Worm (Caenorhabditis elegans) whole organism, young adult: ENCODE results near the gene toc-1.

ENCODE experiments used
- B0336.3 ChIP-seq: fragments of 200-800 bp; sonication (Bioruptor generic); IDR thresholded peaks from 2 replicates; pipeline ENCODE4 v1.3.6; 2022; ENCODE audit warnings: missing genetic modification characterization, missing compliant biosample characterization
- D2030.7 ChIP-seq: fragments of 200-800 bp; sonication (Bioruptor generic); IDR thresholded peaks from 2 replicates; pipeline ENCODE4 v1.3.6; 2022; ENCODE audit warnings: missing genetic modification reagents, missing genetic modification characterization, missing compliant biosample characterization
- F39B2.1 ChIP-seq: fragments of 200-800 bp; sonication (Bioruptor generic); IDR thresholded peaks from 2 replicates; pipeline ENCODE4 v1.3.6; 2022; ENCODE audit warnings: missing genetic modification reagents, missing genetic modification characterization, missing compliant biosample characterization
- F49E8.2 ChIP-seq: sonication (generic microtip); optimal IDR thresholded peaks from 3 replicates; lab custom pipeline; 2017; ENCODE audit warnings: missing genetic modification characterization, mild to moderate bottlenecking, missing compliant biosample characterization, antibody characterized with exemption, moderate library complexity; ENCODE audit not compliant: insufficient read depth
- F57C9.4 ChIP-seq: sonication (generic microtip); optimal IDR thresholded peaks from 2 replicates; lab custom pipeline; 2017; ENCODE audit warnings: mild to moderate bottlenecking, missing genetic modification characterization, missing compliant biosample characterization
- Y53F4B.3 ChIP-seq: fragments of 200-800 bp; sonication (Bioruptor generic); IDR thresholded peaks from 2 replicates; pipeline ENCODE4 v1.3.6; 2022; ENCODE audit warnings: missing genetic modification reagents, missing genetic modification characterization, missing compliant biosample characterization
- Y53G8AR.9 ChIP-seq: fragments of 200-800 bp; sonication (Bioruptor generic); conservative IDR thresholded peaks from 2 replicates; pipeline ENCODE4 v1.3.6; 2022; ENCODE audit warnings: missing genetic modification reagents, missing genetic modification characterization, missing compliant biosample characterization
- Y67H2A.10 ChIP-seq: fragments of 200-800 bp; sonication (Bioruptor generic); conservative IDR thresholded peaks from 2 replicates; pipeline ENCODE4 v1.3.6; 2022; ENCODE audit warnings: missing genetic modification reagents, missing genetic modification characterization, missing compliant biosample characterization
- ZK185.1 ChIP-seq: sonication (generic microtip); optimal IDR thresholded peaks from 2 replicates; lab custom pipeline; 2016; ENCODE audit warnings: mild to moderate bottlenecking, missing genetic modification characterization, missing compliant biosample characterization; ENCODE audit not compliant: poor library complexity, severe bottlenecking
- aptf-2 ChIP-seq: fragments of 200-800 bp; sonication (Bioruptor generic); conservative IDR thresholded peaks from 2 replicates; pipeline ENCODE4 v1.3.6; 2022; ENCODE audit warnings: missing genetic modification reagents, missing genetic modification characterization, missing compliant biosample characterization
- aptf-3 ChIP-seq: fragments of 200-800 bp; sonication (Bioruptor generic); IDR thresholded peaks from 2 replicates; pipeline ENCODE4 v1.3.6; 2022; ENCODE audit warnings: missing genetic modification characterization, missing compliant biosample characterization
- athp-1 ChIP-seq: sonication (generic microtip); optimal IDR thresholded peaks from 2 replicates; lab custom pipeline; 2017; ENCODE audit warnings: mild to moderate bottlenecking, missing genetic modification characterization, missing compliant biosample characterization
- attf-5 ChIP-seq: fragments of 200-800 bp; sonication (Bioruptor generic); optimal IDR thresholded peaks from 2 replicates; lab custom pipeline; 2018; ENCODE audit warnings: mild to moderate bottlenecking, missing genetic modification characterization, missing compliant biosample characterization
- bed-2 ChIP-seq: fragments of 200-800 bp; sonication (Bioruptor generic); IDR thresholded peaks from 2 replicates; pipeline ENCODE4 v1.3.6; 2022; ENCODE audit warnings: missing genetic modification reagents, missing genetic modification characterization, missing compliant biosample characterization
- cebp-1 ChIP-seq, 2 experiments: fragments of 200-800 bp in 1 of 2; sonication (Bioruptor generic) in 1 of 2; sonication (generic microtip) in 1 of 2; IDR thresholded peaks in 1 of 2; optimal IDR thresholded peaks in 1 of 2; 2 replicates each; pipeline versions ENCODE4 v1.3.6 to Lab custom; 2017 to 2022; ENCODE audit warnings: missing compliant biosample characterization in 2 of 2, missing genetic modification characterization in 2 of 2, mild to moderate bottlenecking in 1 of 2, missing genetic modification reagents in 1 of 2, moderate library complexity in 1 of 2
- cebp-2 ChIP-seq: fragments of 200-800 bp; sonication (Bioruptor generic); IDR thresholded peaks from 2 replicates; pipeline ENCODE4 v1.3.6; 2022; ENCODE audit warnings: missing genetic modification characterization, missing compliant biosample characterization
- ceh-27 ChIP-seq: fragments of 200-800 bp; sonication (Bioruptor generic); optimal IDR thresholded peaks from 2 replicates; lab custom pipeline; 2018; ENCODE audit warnings: mild to moderate bottlenecking, missing genetic modification characterization, moderate library complexity, missing compliant biosample characterization
- ceh-40 ChIP-seq: fragments of 200-800 bp; sonication (Bioruptor generic); IDR thresholded peaks from 2 replicates; pipeline ENCODE4 v1.3.6; 2022; ENCODE audit warnings: missing genetic modification characterization, missing compliant biosample characterization
- ceh-58 ChIP-seq: fragments of 200-800 bp; sonication (Bioruptor generic); IDR thresholded peaks from 2 replicates; pipeline ENCODE4 v1.3.6; 2022; ENCODE audit warnings: missing genetic modification characterization, missing compliant biosample characterization
- chd-7 ChIP-seq: sonication (generic microtip); optimal IDR thresholded peaks from 2 replicates; lab custom pipeline; 2016; ENCODE audit warnings: mild to moderate bottlenecking, missing genetic modification characterization, moderate library complexity, missing compliant biosample characterization
- gei-17 ChIP-seq: fragments of 200-800 bp; sonication (Bioruptor generic); optimal IDR thresholded peaks from 2 replicates; lab custom pipeline; 2018; ENCODE audit warnings: mild to moderate bottlenecking, missing genetic modification characterization, missing compliant biosample characterization
- hlh-12 ChIP-seq: sonication (generic microtip); optimal IDR thresholded peaks from 2 replicates; lab custom pipeline; 2016; ENCODE audit warnings: missing genetic modification characterization, missing compliant biosample characterization
- hlh-26 ChIP-seq: fragments of 200-800 bp; sonication (Bioruptor generic); conservative IDR thresholded peaks from 2 replicates; pipeline ENCODE4 v1.3.6; 2022; ENCODE audit warnings: missing genetic modification reagents, missing genetic modification characterization, missing compliant biosample characterization
- hrde-1 ChIP-seq: sonication (generic microtip); optimal IDR thresholded peaks from 2 replicates; lab custom pipeline; 2016; ENCODE audit warnings: missing genetic modification characterization, mild to moderate bottlenecking, missing compliant biosample characterization, moderate library complexity, missing genotype, missing genetic modification reagents, borderline replicate concordance
- hsf-1 ChIP-seq: fragments of 200-800 bp; sonication (Bioruptor generic); IDR thresholded peaks from 2 replicates; pipeline ENCODE4 v1.3.6; 2022; ENCODE audit warnings: missing genetic modification reagents, missing genetic modification characterization, missing compliant biosample characterization
- let-526 ChIP-seq: fragments of 200-800 bp; sonication (Bioruptor generic); IDR thresholded peaks from 2 replicates; pipeline ENCODE4 v1.3.6; 2022; ENCODE audit warnings: missing genetic modification reagents, missing genetic modification characterization, missing compliant biosample characterization
- let-607 ChIP-seq, 2 experiments: fragments of 200-800 bp in 1 of 2; sonication (Bioruptor generic) in 1 of 2; sonication (generic microtip) in 1 of 2; optimal IDR thresholded peaks; 2 replicates each; lab custom pipeline; 2016 to 2018; ENCODE audit warnings: mild to moderate bottlenecking in 2 of 2, missing compliant biosample characterization in 2 of 2, missing genetic modification characterization in 2 of 2, moderate library complexity in 2 of 2, missing genotype in 1 of 2
- lin-26 ChIP-seq: fragments of 200-800 bp; sonication (Bioruptor generic); IDR thresholded peaks from 2 replicates; pipeline ENCODE4 v1.3.6; 2022; ENCODE audit warnings: missing genetic modification reagents, missing genetic modification characterization, missing compliant biosample characterization
- lin-35 ChIP-seq, 3 experiments: fragments of 150-350 bp in 2 of 3; sonication (generic microtip) in 1 of 3; optimal IDR thresholded peaks; 2 replicates each; lab custom pipeline; 2014 to 2018; ENCODE audit warnings: missing biosample characterization in 3 of 3, missing genetic modification characterization in 3 of 3, missing genetic modification reagents in 3 of 3
- lsy-27 ChIP-seq: sonication (generic microtip); optimal IDR thresholded peaks from 2 replicates; lab custom pipeline; 2017; ENCODE audit warnings: missing genetic modification characterization, mild to moderate bottlenecking, missing compliant biosample characterization, antibody characterized with exemption, missing genotype, borderline replicate concordance; ENCODE audit not compliant: insufficient read depth
- madf-6 ChIP-seq: fragments of 200-800 bp; sonication (Bioruptor generic); IDR thresholded peaks from 2 replicates; pipeline ENCODE4 v1.3.6; 2022; ENCODE audit warnings: missing genetic modification reagents, missing genetic modification characterization, missing compliant biosample characterization
- mcd-1 ChIP-seq: fragments of 200-800 bp; sonication (Bioruptor generic); IDR thresholded peaks from 2 replicates; pipeline ENCODE4 v1.3.6; 2022; ENCODE audit warnings: missing genetic modification reagents, missing genetic modification characterization, missing compliant biosample characterization
- mes-4 ChIP-seq: sonication (generic microtip); optimal IDR thresholded peaks from 2 replicates; lab custom pipeline; 2016; ENCODE audit warnings: missing genotype, missing genetic modification characterization, missing compliant biosample characterization
- nfyb-1 ChIP-seq: fragments of 200-800 bp; sonication (Bioruptor generic); IDR thresholded peaks from 2 replicates; pipeline ENCODE4 v1.3.6; 2022; ENCODE audit warnings: missing genetic modification reagents, missing genetic modification characterization, missing compliant biosample characterization
- nhr-179 ChIP-seq: sonication (generic microtip); optimal IDR thresholded peaks from 2 replicates; lab custom pipeline; 2016; ENCODE audit warnings: mild to moderate bottlenecking, missing genetic modification characterization, missing compliant biosample characterization
- pbrm-1 ChIP-seq: fragments of 200-800 bp; sonication (Bioruptor generic); IDR thresholded peaks from 2 replicates; pipeline ENCODE4 v1.3.6; 2022; ENCODE audit warnings: missing genetic modification reagents, missing genetic modification characterization, missing compliant biosample characterization
- rec-8 ChIP-seq, 2 experiments: sonication (generic microtip); optimal IDR thresholded peaks; 2 replicates each; lab custom pipeline; 2016; ENCODE audit warnings: mild to moderate bottlenecking in 2 of 2, missing genetic modification characterization in 2 of 2, missing genetic modification reagents in 2 of 2, missing genotype in 2 of 2, missing biosample characterization in 1 of 2, missing compliant biosample characterization in 1 of 2, moderate library complexity in 1 of 2
- snpc-1.3 ChIP-seq: sonication (generic microtip); optimal IDR thresholded peaks from 2 replicates; lab custom pipeline; 2017; ENCODE audit warnings: missing genetic modification characterization, mild to moderate bottlenecking, missing compliant biosample characterization, antibody characterized with exemption, moderate library complexity, missing genotype, missing genetic modification reagents; ENCODE audit not compliant: insufficient read depth
- snpc-4 ChIP-seq, 5 experiments: fragments of 150-350 bp in 1 of 5; sonication (generic microtip) in 4 of 5; optimal IDR thresholded peaks; 2 replicates each; lab custom pipeline; 2014 to 2018; ENCODE audit warnings: missing genetic modification characterization in 5 of 5, missing biosample characterization in 3 of 5, antibody characterized with exemption in 2 of 5, mild to moderate bottlenecking in 2 of 5, missing compliant biosample characterization in 2 of 5, missing genotype in 2 of 5, moderate library complexity in 2 of 5, missing genetic modification reagents in 1 of 5
- tlf-1 ChIP-seq: fragments of 200-800 bp; sonication (Bioruptor generic); optimal IDR thresholded peaks from 2 replicates; lab custom pipeline; 2018; ENCODE audit warnings: mild to moderate bottlenecking, missing genetic modification characterization, missing compliant biosample characterization
- unc-130 ChIP-seq: sonication (generic microtip); optimal IDR thresholded peaks from 2 replicates; lab custom pipeline; 2016; ENCODE audit warnings: missing genetic modification reagents, missing genetic modification characterization, missing compliant biosample characterization
- zfh-2 ChIP-seq: fragments of 200-800 bp; sonication (Bioruptor generic); conservative IDR thresholded peaks from 2 replicates; pipeline ENCODE4 v1.3.6; 2022; ENCODE audit warnings: missing genetic modification reagents, missing genetic modification characterization, missing compliant biosample characterization
- zim-3 ChIP-seq: sonication (generic microtip); optimal IDR thresholded peaks from 2 replicates; lab custom pipeline; 2017; ENCODE audit warnings: mild to moderate bottlenecking, missing genetic modification characterization, moderate library complexity, missing compliant biosample characterization
- ztf-28 ChIP-seq: fragments of 200-800 bp; sonication (Bioruptor generic); IDR thresholded peaks from 2 replicates; pipeline ENCODE4 v1.3.6; 2022; ENCODE audit warnings: missing genetic modification reagents, missing genetic modification characterization, missing compliant biosample characterization
- ztf-6 ChIP-seq: fragments of 200-800 bp; sonication (Bioruptor generic); IDR thresholded peaks from 2 replicates; pipeline ENCODE4 v1.3.6; 2022; ENCODE audit warnings: missing genetic modification reagents, missing genetic modification characterization, missing compliant biosample characterization

toc-1 gene

ce11 chrIII:5227831-5228467 lies 47.1 kb upstream of the toc-1 start, which contains the start of the genes C34E10.12, C34E10.10 and atp-2 (continued):
- TF ChIP-seq hrde-1 (tag; lab: Kevin White, UChicago) (no peak), chd-7 (tag; lab: Kevin White, UChicago) (no peak), nhr-179 (tag; lab: Kevin White, UChicago) (no peak), mcd-1 (GFP tag; lab: Robert Waterston, UW) (peak; percentile 73), cebp-2 (no peak), rec-8 (tag; optimal IDR thresholded peaks at IDR 0.05; lab: Kevin White, UChicago) (no peak), ZK185.1 (tag; lab: Kevin White, UChicago) (peak; percentile 68), madf-6 (GFP tag; lab: Robert Waterston, UW) (peak; percentile 72), Y53F4B.3 (GFP tag; lab: Robert Waterston, UW) (no peak), zfh-2 (no peak), lsy-27 (tag; lab: Kevin White, UChicago) (no peak), F39B2.1 (GFP tag; lab: Robert Waterston, UW) (no peak), mes-4 (tag; lab: Kevin White, UChicago) (no peak), gei-17 (GFP tag; lab: Kevin White, UChicago) (no peak), attf-5 (GFP tag; lab: Kevin White, UChicago) (peak; percentile 82), cebp-1 (GFP tag; IDR thresholded peaks at IDR 0.05; lab: Robert Waterston, UW) (no peak), cebp-1 (tag; optimal IDR thresholded peaks at IDR 0.05; lab: Kevin White, UChicago) (peak; percentile 59), hlh-12 (tag; lab: Kevin White, UChicago) (no peak), athp-1 (tag; lab: Kevin White, UChicago) (no peak), Y67H2A.10 (GFP tag; lab: Robert Waterston, UW) (0 out of 2 replicates have a peak, but pooled peaks have one; percentile 39), ceh-40 (GFP tag; lab: Robert Waterston, UW) (no peak), F57C9.4 (no peak), F49E8.2 (tag; lab: Kevin White, UChicago) (peak; percentile 72), ztf-28 (no peak), D2030.7 (GFP tag; lab: Robert Waterston, UW) (no peak; the same call in 1 of the 2 replicates), ceh-27 (GFP tag; lab: Kevin White, UChicago) (peak; percentile 58), pbrm-1 (peak; percentile 50; the same call in 1 of the 2 replicates), snpc-4 (GFP tag; optimal IDR thresholded peaks at IDR 0.05; lab: Kevin White, UChicago) (no peak), snpc-4 (tag; optimal IDR thresholded peaks at IDR 0.05; lab: Kevin White, UChicago) (peak; percentile 24 to 75 (median 40)), bed-2 (GFP tag; lab: Robert Waterston, UW) (no peak), hsf-1 (no peak), snpc-1.3 (tag; lab: Kevin White, UChicago) (peak; percentile 62), ceh-58 (GFP tag; lab: Robert Waterston, UW) (no peak), hlh-26 (GFP tag; lab: Robert Waterston, UW) (no peak), aptf-3 (no peak), B0336.3 (GFP tag; lab: Robert Waterston, UW) (no peak), nfyb-1 (GFP tag; lab: Robert Waterston, UW) (peak; percentile 73; the same call in 1 of the 2 replicates), let-607 (tag; optimal IDR thresholded peaks at IDR 0.05; lab: Kevin White, UChicago) (no peak), aptf-2 (no peak), let-526 (GFP tag; lab: Robert Waterston, UW) (no peak), unc-130 (GFP tag; lab: Kevin White, UChicago) (peak; percentile 23), zim-3 (tag; lab: Kevin White, UChicago) (no peak), ztf-6 (no peak), lin-35 (GFP tag; optimal IDR thresholded peaks at IDR 0.05; lab: Kevin White, UChicago) (peak in 1 of 3 experiments; percentile 76), tlf-1 (GFP tag; lab: Kevin White, UChicago) (peak; percentile 13), lin-26 (no peak), Y53G8AR.9 (GFP tag; lab: Robert Waterston, UW) (0 out of 2 replicates have a peak, but pooled peaks have one; percentile 34)
